Worm (Caenorhabditis elegans) whole organism, L4 larva: Measurements from ENCODE around the gene rbmx-2.

ENCODE experiments used
- F10B5.3 ChIP-seq: sonication (generic microtip); optimal IDR thresholded peaks from 2 replicates; lab custom pipeline; 2016; ENCODE audit warnings: mild to moderate bottlenecking, missing genetic modification characterization, missing compliant biosample characterization
- F26F4.8 ChIP-seq: fragments of 200-800 bp; sonication (Bioruptor generic); conservative IDR thresholded peaks from 2 replicates; pipeline ENCODE4 v1.3.6; 2022; ENCODE audit warnings: missing genetic modification characterization, missing compliant biosample characterization
- F37D6.2 ChIP-seq: sonication (generic microtip); optimal IDR thresholded peaks from 2 replicates; lab custom pipeline; 2016; ENCODE audit warnings: mild to moderate bottlenecking, missing genetic modification characterization, missing compliant biosample characterization
- T20F7.1 ChIP-seq: fragments of 200-800 bp; sonication (Bioruptor generic); optimal IDR thresholded peaks from 2 replicates; lab custom pipeline; 2018; ENCODE audit warnings: mild to moderate bottlenecking, missing genetic modification characterization, missing compliant biosample characterization
- Y75B8A.6 ChIP-seq: fragments of 200-800 bp; sonication (Bioruptor generic); IDR thresholded peaks from 2 replicates; pipeline ENCODE4 v1.3.6; 2022; ENCODE audit warnings: missing genetic modification reagents, missing genetic modification characterization, missing compliant biosample characterization
- ZK337.2 ChIP-seq: fragments of 200-800 bp; sonication (Bioruptor generic); IDR thresholded peaks from 2 replicates; pipeline ENCODE4 v1.3.6; 2022; ENCODE audit warnings: missing genetic modification reagents, missing genetic modification characterization, missing compliant biosample characterization
- aha-1 ChIP-seq: fragments of 150-350 bp; peaks from one replicate; lab custom pipeline; 2014; ENCODE audit warnings: missing biosample characterization, missing genetic modification characterization
- arid-1 ChIP-seq: fragments of 200-800 bp; sonication (Bioruptor generic); conservative IDR thresholded peaks from 2 replicates; pipeline ENCODE4 v1.3.6; 2022; ENCODE audit warnings: missing genetic modification reagents, missing genetic modification characterization, missing compliant biosample characterization
- ceh-32 ChIP-seq: sonication (generic microtip); optimal IDR thresholded peaks from 2 replicates; lab custom pipeline; 2016; ENCODE audit warnings: mild to moderate bottlenecking, missing genetic modification characterization, missing compliant biosample characterization; ENCODE audit not compliant: poor library complexity
- ceh-62 ChIP-seq: sonication (generic microtip); optimal IDR thresholded peaks from 2 replicates; lab custom pipeline; 2017; ENCODE audit warnings: missing biosample characterization, missing genetic modification characterization
- cey-2 ChIP-seq: sonication (generic microtip); optimal IDR thresholded peaks from 3 replicates; lab custom pipeline; 2017; ENCODE audit warnings: missing genetic modification characterization, mild to moderate bottlenecking, missing compliant biosample characterization, antibody characterized with exemption, borderline replicate concordance; ENCODE audit not compliant: insufficient read depth
- daf-12 ChIP-seq: fragments of 150-350 bp; optimal IDR thresholded peaks from 2 replicates; lab custom pipeline; 2014; ENCODE audit warnings: missing biosample characterization, missing genetic modification reagents, missing genetic modification characterization
- dmd-6 ChIP-seq: fragments of 200-800 bp; sonication (Bioruptor generic); IDR thresholded peaks from 2 replicates; pipeline ENCODE4 v1.3.6; 2022; ENCODE audit warnings: missing genetic modification reagents, missing genetic modification characterization, missing compliant biosample characterization
- duxl-1 ChIP-seq: sonication (generic microtip); optimal IDR thresholded peaks from 2 replicates; lab custom pipeline; 2016; ENCODE audit warnings: mild to moderate bottlenecking, missing genetic modification characterization, moderate library complexity, missing compliant biosample characterization; ENCODE audit not compliant: poor library complexity
- egl-27 ChIP-seq: sonication (generic microtip); optimal IDR thresholded peaks from 3 replicates; lab custom pipeline; 2017; ENCODE audit warnings: missing biosample characterization, missing genetic modification reagents, missing genetic modification characterization
- egl-43 ChIP-seq: fragments of 200-800 bp; sonication (Bioruptor generic); IDR thresholded peaks from 2 replicates; pipeline ENCODE4 v1.3.6; 2022; ENCODE audit warnings: missing genetic modification reagents, missing genetic modification characterization, missing compliant biosample characterization
- fkh-10 ChIP-seq: fragments of 150-350 bp; optimal IDR thresholded peaks from 2 replicates; lab custom pipeline; 2014; ENCODE audit warnings: missing biosample characterization, missing genetic modification reagents, missing genetic modification characterization
- hmg-1.1 ChIP-seq: fragments of 200-800 bp; sonication (Bioruptor generic); IDR thresholded peaks from 2 replicates; pipeline ENCODE4 v1.3.6; 2022; ENCODE audit warnings: missing genetic modification reagents, missing genetic modification characterization, missing compliant biosample characterization
- lin-39 ChIP-seq: fragments of 150-350 bp; optimal IDR thresholded peaks from 2 replicates; lab custom pipeline; 2014; ENCODE audit warnings: missing biosample characterization, missing genetic modification reagents, missing genetic modification characterization
- madf-5 ChIP-seq, 2 experiments: fragments of 200-800 bp; sonication (Bioruptor generic); IDR thresholded peaks; 2 replicates each; pipeline ENCODE4 v1.3.6; 2022; ENCODE audit warnings: missing compliant biosample characterization in 2 of 2, missing genetic modification characterization in 2 of 2
- mdl-1 ChIP-seq, 2 experiments: fragments of 150-350 bp in 1 of 2; sonication (generic microtip) in 1 of 2; optimal IDR thresholded peaks; 2 replicates each; lab custom pipeline; 2014 to 2017; ENCODE audit warnings: missing biosample characterization in 2 of 2, missing genetic modification characterization in 2 of 2
- nhr-10 ChIP-seq: fragments of 150-350 bp; optimal IDR thresholded peaks from 2 replicates; lab custom pipeline; 2014; ENCODE audit warnings: missing biosample characterization, missing genetic modification characterization
- nhr-25 ChIP-seq: sonication (generic microtip); optimal IDR thresholded peaks from 2 replicates; lab custom pipeline; 2017; ENCODE audit warnings: missing genetic modification characterization, mild to moderate bottlenecking, missing compliant biosample characterization, antibody characterized with exemption, moderate library complexity, borderline replicate concordance; ENCODE audit not compliant: insufficient read depth
- nhr-41 ChIP-seq: fragments of 200-800 bp; sonication (Bioruptor generic); IDR thresholded peaks from 2 replicates; pipeline ENCODE4 v1.3.6; 2022; ENCODE audit warnings: missing genetic modification reagents, missing genetic modification characterization, missing compliant biosample characterization
- rbr-2 ChIP-seq: sonication (generic microtip); optimal IDR thresholded peaks from 2 replicates; lab custom pipeline; 2016; ENCODE audit warnings: missing genotype, missing genetic modification characterization, missing compliant biosample characterization
- saeg-2 ChIP-seq: fragments of 200-800 bp; sonication (Bioruptor generic); IDR thresholded peaks from 2 replicates; pipeline ENCODE4 v1.3.6; 2022; ENCODE audit warnings: missing genetic modification reagents, missing genetic modification characterization, missing compliant biosample characterization
- sdz-12 ChIP-seq: fragments of 200-800 bp; sonication (Bioruptor generic); optimal IDR thresholded peaks from 2 replicates; lab custom pipeline; 2018; ENCODE audit warnings: mild to moderate bottlenecking, missing genetic modification characterization, missing compliant biosample characterization
- set-16 ChIP-seq: fragments of 200-800 bp; sonication (Bioruptor generic); IDR thresholded peaks from 2 replicates; pipeline ENCODE4 v1.3.6; 2022; ENCODE audit warnings: missing genetic modification reagents, missing genetic modification characterization, missing compliant biosample characterization
- tra-1 ChIP-seq: fragments of 200-800 bp; sonication (Bioruptor generic); IDR thresholded peaks from 2 replicates; pipeline ENCODE4 v1.3.6; 2022; ENCODE audit warnings: missing genetic modification reagents, missing genetic modification characterization, missing compliant biosample characterization
- unc-130 ChIP-seq: sonication (generic microtip); optimal IDR thresholded peaks from 2 replicates; lab custom pipeline; 2016; ENCODE audit warnings: missing genetic modification reagents, missing genetic modification characterization, missing compliant biosample characterization
- unc-62 ChIP-seq, 3 experiments: fragments of 150-350 bp in 1 of 3; sonication (generic microtip); optimal IDR thresholded peaks in 2 of 3; peaks in 1 of 3; 1 replicate in 1 of 3; 2 replicates in 2 of 3; lab custom pipeline; 2014 to 2017; ENCODE audit warnings: missing biosample characterization in 3 of 3, missing genetic modification characterization in 3 of 3, missing genetic modification reagents in 3 of 3, missing genotype in 1 of 3
- zip-11 ChIP-seq: fragments of 200-800 bp; sonication (Bioruptor generic); IDR thresholded peaks from 2 replicates; pipeline ENCODE4 v1.3.6; 2022; ENCODE audit warnings: missing genetic modification characterization, missing compliant biosample characterization
- zip-2 ChIP-seq: fragments of 150-350 bp; optimal IDR thresholded peaks from 2 replicates; lab custom pipeline; 2014; ENCODE audit warnings: missing biosample characterization, missing genetic modification characterization
- ztf-7 ChIP-seq: fragments of 150-350 bp; optimal IDR thresholded peaks from 2 replicates; lab custom pipeline; 2014; ENCODE audit warnings: missing biosample characterization, missing genetic modification characterization

rbmx-2 gene

ce11 chrII:6219346-6219745, 22.6 kb upstream of the rbmx-2 start, which contains the start of gene mks-2:
mks-2 (minus strand) TSS chrII:6219446.
- TF ChIP-seq cey-2 (tag; lab: Kevin White, UChicago) (no peak), nhr-25 (tag; lab: Kevin White, UChicago) (no peak), set-16 (GFP tag; lab: Robert Waterston, UW) (no peak), ceh-62 (no peak), tra-1 (GFP tag; lab: Robert Waterston, UW) (no peak), ztf-7 (tag; lab: Kevin White, UChicago) (no peak)

- TF ChIP-seq T20F7.1 (GFP tag; lab: Kevin White, UChicago) (no peak), aha-1 (peak; percentile 44)
- TF ChIP-seq, all 104 proteins: peak for 1
Observed at ce11 chrII:6208116-6208515, 11.4 kb upstream of the rbmx-2 start, which contains the start of gene daf-37. daf-37 (minus strand) TSS chrII:6208216.

- TF ChIP-seq fkh-10 (GFP tag; lab: Kevin White, UChicago) (peak; percentile 51), nhr-41 (no peak)
Observed at ce11 chrII:6207252-6207651, 10.5 kb upstream of the rbmx-2 start.

ce11 chrII:6202910-6203309, 6.2 kb upstream of the rbmx-2 start, which contains the start of gene C30B5.17:
C30B5.17 (minus strand) TSS chrII:6203010.
- no peak for TF ChIP-seq dmd-6 (GFP tag; lab: Robert Waterston, UW)
- no peak for TF ChIP-seq saeg-2
- no peak for TF ChIP-seq ZK337.2 (GFP tag; lab: Robert Waterston, UW)
- TF ChIP-seq lin-39 = no peak
- no peak for TF ChIP-seq F26F4.8 (GFP tag; lab: Robert Waterston, UW)

- TF ChIP-seq nhr-10 (tag; lab: Kevin White, UChicago) (no peak), Y75B8A.6 (GFP tag; lab: Robert Waterston, UW) (no peak), dmd-6 (GFP tag; lab: Robert Waterston, UW) (no peak), sdz-12 (GFP tag; lab: Kevin White, UChicago) (no peak), ceh-32 (tag; lab: Kevin White, UChicago) (no peak), zip-2 (no peak), duxl-1 (tag; lab: Kevin White, UChicago) (no peak), egl-43 (GFP tag; lab: Robert Waterston, UW) (no peak), rbr-2 (no peak), zip-11 (GFP tag; lab: Robert Waterston, UW) (no peak), mdl-1 (tag; optimal IDR thresholded peaks at IDR 0.05; lab: Kevin White, UChicago) (no peak), daf-12 (tag; lab: Kevin White, UChicago) (no peak), madf-5 (GFP tag; IDR thresholded peaks at IDR 0.05; lab: Robert Waterston, UW) (no peak)
Observed at ce11 chrII:6199010-6199409, 2.3 kb upstream of the rbmx-2 start.

- TF ChIP-seq hmg-1.1 (GFP tag; lab: Robert Waterston, UW) (no peak), egl-27 (tag; lab: Kevin White, UChicago) (no peak), F10B5.3 (tag; lab: Kevin White, UChicago) (no peak), arid-1 (GFP tag; lab: Robert Waterston, UW) (no peak), F37D6.2 (tag; lab: Kevin White, UChicago) (no peak), unc-62 (GFP tag; optimal IDR thresholded peaks at IDR 0.05 in 1 of 2; lab: Kevin White, UChicago) (no peak), unc-62 (tag; optimal IDR thresholded peaks at IDR 0.05; lab: Kevin White, UChicago) (no peak), unc-130 (GFP tag; lab: Kevin White, UChicago) (peak; percentile 34)
- TF ChIP-seq, all 104 proteins: peak for 1
Observed at ce11 chrII:6198468-6198867, 1.7 kb upstream of the rbmx-2 start, which contains the start of gene szy-4. szy-4 (plus strand) TSS chrII:6198696.
